Worm (Caenorhabditis elegans) whole organism, young adult: ENCODE results near the gene set-14.

Source experiments
- F22D6.2 ChIP-seq: sonication (generic microtip); optimal IDR thresholded peaks from 2 replicates; lab custom pipeline; 2016; ENCODE audit warnings: mild to moderate bottlenecking, missing genetic modification characterization, missing compliant biosample characterization
- F33H1.4 ChIP-seq: fragments of 200-800 bp; sonication (Bioruptor generic); IDR thresholded peaks from 2 replicates; pipeline ENCODE4 v1.3.6; 2022; ENCODE audit warnings: missing genetic modification reagents, missing genetic modification characterization, missing compliant biosample characterization
- F49E8.2 ChIP-seq: sonication (generic microtip); optimal IDR thresholded peaks from 3 replicates; lab custom pipeline; 2017; ENCODE audit warnings: missing genetic modification characterization, mild to moderate bottlenecking, missing compliant biosample characterization, antibody characterized with exemption, moderate library complexity; ENCODE audit not compliant: insufficient read depth
- F57A8.1 ChIP-seq: fragments of 200-800 bp; sonication (Bioruptor generic); optimal IDR thresholded peaks from 2 replicates; lab custom pipeline; 2018; ENCODE audit warnings: mild to moderate bottlenecking, missing genetic modification characterization, moderate library complexity, missing compliant biosample characterization
- K11D2.4 ChIP-seq: fragments of 200-800 bp; sonication (Bioruptor generic); IDR thresholded peaks from 2 replicates; pipeline ENCODE4 v1.3.6; 2022; ENCODE audit warnings: missing genetic modification reagents, missing genetic modification characterization, missing compliant biosample characterization
- Y67H2A.10 ChIP-seq: fragments of 200-800 bp; sonication (Bioruptor generic); conservative IDR thresholded peaks from 2 replicates; pipeline ENCODE4 v1.3.6; 2022; ENCODE audit warnings: missing genetic modification reagents, missing genetic modification characterization, missing compliant biosample characterization
- ama-1 ChIP-seq, 3 experiments: fragments of 150-350 bp in 1 of 3; sonication (generic microtip) in 2 of 3; optimal IDR thresholded peaks; 2 replicates each; lab custom pipeline; 2014 to 2018; ENCODE audit warnings: missing biosample characterization in 2 of 3, missing genetic modification characterization in 2 of 3, missing genetic modification reagents in 2 of 3
- athp-1 ChIP-seq: sonication (generic microtip); optimal IDR thresholded peaks from 2 replicates; lab custom pipeline; 2017; ENCODE audit warnings: mild to moderate bottlenecking, missing genetic modification characterization, missing compliant biosample characterization
- cebp-1 ChIP-seq, 2 experiments: fragments of 200-800 bp in 1 of 2; sonication (Bioruptor generic) in 1 of 2; sonication (generic microtip) in 1 of 2; IDR thresholded peaks in 1 of 2; optimal IDR thresholded peaks in 1 of 2; 2 replicates each; pipeline versions ENCODE4 v1.3.6 to Lab custom; 2017 to 2022; ENCODE audit warnings: missing compliant biosample characterization in 2 of 2, missing genetic modification characterization in 2 of 2, mild to moderate bottlenecking in 1 of 2, missing genetic modification reagents in 1 of 2, moderate library complexity in 1 of 2
- cebp-2 ChIP-seq: fragments of 200-800 bp; sonication (Bioruptor generic); IDR thresholded peaks from 2 replicates; pipeline ENCODE4 v1.3.6; 2022; ENCODE audit warnings: missing genetic modification characterization, missing compliant biosample characterization
- ceh-91 ChIP-seq: fragments of 200-800 bp; sonication (Bioruptor generic); IDR thresholded peaks from 2 replicates; pipeline ENCODE4 v1.3.6; 2022; ENCODE audit warnings: missing genetic modification reagents, missing genetic modification characterization, missing compliant biosample characterization
- chd-7 ChIP-seq: sonication (generic microtip); optimal IDR thresholded peaks from 2 replicates; lab custom pipeline; 2016; ENCODE audit warnings: mild to moderate bottlenecking, missing genetic modification characterization, moderate library complexity, missing compliant biosample characterization
- dpff-1 ChIP-seq: sonication (generic microtip); optimal IDR thresholded peaks from 2 replicates; lab custom pipeline; 2017; ENCODE audit warnings: mild to moderate bottlenecking, missing genetic modification characterization, missing compliant biosample characterization
- dpl-1 ChIP-seq: fragments of 150-350 bp; optimal IDR thresholded peaks from 2 replicates; lab custom pipeline; 2014; ENCODE audit warnings: missing biosample characterization, missing genetic modification reagents, missing genetic modification characterization
- egrh-3 ChIP-seq: fragments of 200-800 bp; sonication (Bioruptor generic); IDR thresholded peaks from 2 replicates; pipeline ENCODE4 v1.3.6; 2022; ENCODE audit warnings: missing genetic modification reagents, missing genetic modification characterization, missing compliant biosample characterization
- gei-17 ChIP-seq: fragments of 200-800 bp; sonication (Bioruptor generic); optimal IDR thresholded peaks from 2 replicates; lab custom pipeline; 2018; ENCODE audit warnings: mild to moderate bottlenecking, missing genetic modification characterization, missing compliant biosample characterization
- hlh-12 ChIP-seq: sonication (generic microtip); optimal IDR thresholded peaks from 2 replicates; lab custom pipeline; 2016; ENCODE audit warnings: missing genetic modification characterization, missing compliant biosample characterization
- hrde-1 ChIP-seq: sonication (generic microtip); optimal IDR thresholded peaks from 2 replicates; lab custom pipeline; 2016; ENCODE audit warnings: missing genetic modification characterization, mild to moderate bottlenecking, missing compliant biosample characterization, moderate library complexity, missing genotype, missing genetic modification reagents, borderline replicate concordance
- lin-40 ChIP-seq: sonication (generic microtip); optimal IDR thresholded peaks from 2 replicates; lab custom pipeline; 2016; ENCODE audit warnings: missing genetic modification characterization, mild to moderate bottlenecking, missing compliant biosample characterization, missing genotype, missing genetic modification reagents
- lir-1 ChIP-seq: fragments of 200-800 bp; sonication (Bioruptor generic); conservative IDR thresholded peaks from 2 replicates; pipeline ENCODE4 v1.3.6; 2022; ENCODE audit warnings: missing genetic modification reagents, missing genetic modification characterization, missing compliant biosample characterization
- madf-10 ChIP-seq: sonication (generic microtip); optimal IDR thresholded peaks from 2 replicates; lab custom pipeline; 2016; ENCODE audit warnings: mild to moderate bottlenecking, missing genetic modification characterization, missing compliant biosample characterization
- mcd-1 ChIP-seq: fragments of 200-800 bp; sonication (Bioruptor generic); IDR thresholded peaks from 2 replicates; pipeline ENCODE4 v1.3.6; 2022; ENCODE audit warnings: missing genetic modification reagents, missing genetic modification characterization, missing compliant biosample characterization
- mel-28 ChIP-seq: sonication (generic microtip); optimal IDR thresholded peaks from 2 replicates; lab custom pipeline; 2016; ENCODE audit warnings: borderline replicate concordance, mild to moderate bottlenecking, missing genetic modification characterization, missing compliant biosample characterization
- mxl-1 ChIP-seq: sonication (generic microtip); optimal IDR thresholded peaks from 2 replicates; lab custom pipeline; 2016; ENCODE audit warnings: missing genetic modification characterization, missing compliant biosample characterization
- nhr-179 ChIP-seq: sonication (generic microtip); optimal IDR thresholded peaks from 2 replicates; lab custom pipeline; 2016; ENCODE audit warnings: mild to moderate bottlenecking, missing genetic modification characterization, missing compliant biosample characterization
- nhr-27 ChIP-seq: fragments of 200-800 bp; sonication (Bioruptor generic); optimal IDR thresholded peaks from 2 replicates; lab custom pipeline; 2018; ENCODE audit warnings: mild to moderate bottlenecking, missing genetic modification characterization, moderate library complexity, missing compliant biosample characterization
- nhr-80 ChIP-seq: sonication (generic microtip); optimal IDR thresholded peaks from 2 replicates; lab custom pipeline; 2016; ENCODE audit warnings: missing genetic modification characterization, missing compliant biosample characterization
- pbrm-1 ChIP-seq: fragments of 200-800 bp; sonication (Bioruptor generic); IDR thresholded peaks from 2 replicates; pipeline ENCODE4 v1.3.6; 2022; ENCODE audit warnings: missing genetic modification reagents, missing genetic modification characterization, missing compliant biosample characterization
- repo-1 ChIP-seq: sonication (generic microtip); optimal IDR thresholded peaks from 2 replicates; lab custom pipeline; 2017; ENCODE audit warnings: mild to moderate bottlenecking, missing genetic modification characterization, missing compliant biosample characterization
- rpc-1 ChIP-seq, 2 experiments: fragments of 150-350 bp in 1 of 2; sonication (generic microtip) in 1 of 2; optimal IDR thresholded peaks; 2 replicates each; lab custom pipeline; 2014 to 2018; ENCODE audit warnings: missing biosample characterization in 1 of 2, missing genetic modification characterization in 1 of 2, missing genetic modification reagents in 1 of 2, missing genotype in 1 of 2
- sdz-38 ChIP-seq: sonication (generic microtip); optimal IDR thresholded peaks from 2 replicates; lab custom pipeline; 2016; ENCODE audit warnings: missing genotype, missing genetic modification characterization, missing compliant biosample characterization
- snpc-1.3 ChIP-seq: sonication (generic microtip); optimal IDR thresholded peaks from 2 replicates; lab custom pipeline; 2017; ENCODE audit warnings: missing genetic modification characterization, mild to moderate bottlenecking, missing compliant biosample characterization, antibody characterized with exemption, moderate library complexity, missing genotype, missing genetic modification reagents; ENCODE audit not compliant: insufficient read depth
- tbx-9 ChIP-seq: sonication (generic microtip); optimal IDR thresholded peaks from 2 replicates; lab custom pipeline; 2016; ENCODE audit warnings: borderline replicate concordance, missing genetic modification characterization, inconsistent platforms, missing compliant biosample characterization
- tlf-1 ChIP-seq: fragments of 200-800 bp; sonication (Bioruptor generic); optimal IDR thresholded peaks from 2 replicates; lab custom pipeline; 2018; ENCODE audit warnings: mild to moderate bottlenecking, missing genetic modification characterization, missing compliant biosample characterization
- unc-62 ChIP-seq: fragments of 150-350 bp; optimal IDR thresholded peaks from 2 replicates; lab custom pipeline; 2014; ENCODE audit warnings: missing biosample characterization, missing genetic modification reagents, missing genetic modification characterization
- xnd-1 ChIP-seq: sonication (generic microtip); optimal IDR thresholded peaks from 2 replicates; lab custom pipeline; 2016; ENCODE audit warnings: missing genotype, missing genetic modification reagents, missing genetic modification characterization, missing compliant biosample characterization
- zim-3 ChIP-seq: sonication (generic microtip); optimal IDR thresholded peaks from 2 replicates; lab custom pipeline; 2017; ENCODE audit warnings: mild to moderate bottlenecking, missing genetic modification characterization, moderate library complexity, missing compliant biosample characterization
- ztf-25 ChIP-seq: fragments of 200-800 bp; sonication (Bioruptor generic); IDR thresholded peaks from 2 replicates; pipeline ENCODE4 v1.3.6; 2022; ENCODE audit warnings: missing genetic modification reagents, missing genetic modification characterization, missing compliant biosample characterization
- ztf-3 ChIP-seq: fragments of 200-800 bp; sonication (Bioruptor generic); optimal IDR thresholded peaks from 2 replicates; lab custom pipeline; 2018; ENCODE audit warnings: mild to moderate bottlenecking, missing genetic modification characterization, missing compliant biosample characterization

set-14 gene

ce11 chrII:10824046-10824445, 28.0 kb upstream of the set-14 start, which contains the start of the genes R06F6.12 and mix-1 (continued):
- TF ChIP-seq sdz-38 (tag; lab: Kevin White, UChicago) (no peak), ztf-25 (GFP tag; lab: Robert Waterston, UW) (no peak), gei-17 (GFP tag; lab: Kevin White, UChicago) (no peak), snpc-1.3 (tag; lab: Kevin White, UChicago) (peak; percentile 10), mxl-1 (tag; lab: Kevin White, UChicago) (no peak), lir-1 (GFP tag; lab: Robert Waterston, UW) (no peak), hrde-1 (no peak), cebp-1 (GFP tag; IDR thresholded peaks at IDR 0.05; lab: Robert Waterston, UW) (no peak), cebp-1 (tag; optimal IDR thresholded peaks at IDR 0.05; lab: Kevin White, UChicago) (peak; percentile 68), dpff-1 (no peak), ztf-3 (no peak), K11D2.4 (GFP tag; lab: Robert Waterston, UW) (no peak), athp-1 (no peak), Y67H2A.10 (GFP tag; lab: Robert Waterston, UW) (no peak), unc-62 (no peak), zim-3 (tag; lab: Kevin White, UChicago) (no peak), dpl-1 (GFP tag; lab: Kevin White, UChicago) (peak; percentile 81), lin-40 (tag; lab: Kevin White, UChicago) (peak; percentile 39), mel-28 (tag; lab: Kevin White, UChicago) (no peak), madf-10 (tag; lab: Kevin White, UChicago) (no peak), repo-1 (no peak), mcd-1 (GFP tag; lab: Robert Waterston, UW) (peak; percentile 62), F22D6.2 (no peak), F57A8.1 (GFP tag; lab: Kevin White, UChicago) (no peak), chd-7 (tag; lab: Kevin White, UChicago) (no peak), xnd-1 (no peak), cebp-2 (GFP tag; lab: Robert Waterston, UW) (no peak), F49E8.2 (no peak), F33H1.4 (peak; percentile 59), ama-1 (optimal IDR thresholded peaks at IDR 0.05; lab: Kevin White, UChicago) (no peak), ama-1 (GFP tag; optimal IDR thresholded peaks at IDR 0.05; lab: Kevin White, UChicago) (no peak), nhr-179 (tag; lab: Kevin White, UChicago) (no peak)

ce11 chrII:10820679-10821078, 24.6 kb upstream of the set-14 start, which contains the start of gene ech-4:
TSS of gene ech-4 (plus strand) at chrII:10821031.
- no peak for TF ChIP-seq tlf-1 (GFP tag; lab: Kevin White, UChicago)
- no peak for TF ChIP-seq nhr-27 (tag; lab: Kevin White, UChicago)
- no peak for TF ChIP-seq pbrm-1 (GFP tag; lab: Robert Waterston, UW)
- TF ChIP-seq egrh-3 (GFP tag; lab: Robert Waterston, UW), result no peak
- peak; percentile 8 for TF ChIP-seq nhr-80
- TF ChIP-seq rpc-1 (optimal IDR thresholded peaks at IDR 0.05; lab: Kevin White, UChicago), result no peak
- no peak for TF ChIP-seq rpc-1 (tag; optimal IDR thresholded peaks at IDR 0.05; lab: Kevin White, UChicago)
- TF ChIP-seq ceh-91, result no peak
- no peak for TF ChIP-seq tbx-9 (tag; lab: Kevin White, UChicago)
- TF ChIP-seq hlh-12 (tag; lab: Kevin White, UChicago), result no peak
